Fruit fly (Drosophila melanogaster) Kc167 (cell line): ENCODE measurements around the gene Myb.

Experiments
- Myc ChIP-seq: fragments of >200 bp; optimal IDR thresholded peaks from 2 replicates; lab custom pipeline; 2017; ENCODE audit warnings: missing external identifiers
- Sin3A ChIP-seq: fragments of >200 bp; optimal IDR thresholded peaks from 2 replicates; lab custom pipeline; 2018; ENCODE audit warnings: missing external identifiers
- h ChIP-seq: fragments of >200 bp; optimal IDR thresholded peaks from 3 replicates; lab custom pipeline; 2018; ENCODE audit warnings: missing external identifiers
- insv ChIP-seq: fragments of >200 bp; optimal IDR thresholded peaks from 3 replicates; lab custom pipeline; 2018; ENCODE audit warnings: missing external identifiers
- psq ChIP-seq: fragments of >200 bp; optimal IDR thresholded peaks from 2 replicates; lab custom pipeline; 2017; ENCODE audit warnings: missing external identifiers
- ttk ChIP-seq: sonication (Bioruptor generic); optimal IDR thresholded peaks from 2 replicates; lab custom pipeline; 2017; ENCODE audit warnings: missing external identifiers

Gene Myb

DNA sequence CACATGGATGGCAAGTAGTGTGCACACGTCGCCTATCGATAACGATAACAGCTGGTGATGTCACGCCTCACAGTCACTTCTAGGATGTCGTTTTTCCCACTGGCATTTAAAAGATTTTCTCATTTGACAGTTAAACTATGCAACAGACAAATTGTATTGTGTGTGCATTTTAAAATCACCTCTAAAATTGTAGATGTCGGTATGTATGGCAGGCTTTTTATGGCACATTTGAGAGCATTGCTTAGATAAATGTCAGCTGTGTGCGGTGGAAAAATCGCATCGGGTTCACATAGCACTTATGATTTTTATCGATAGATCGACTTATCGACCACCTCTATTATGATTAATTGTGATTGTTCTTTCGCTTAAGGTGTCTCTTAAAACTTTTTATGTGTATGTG is 13.5 kb downstream of the Myb start, which contains the start of the genes ArgRS and CG8578:
Gene ArgRS (minus strand): TSS at position 7 of the 400 bp plus-strand sequence.
Gene CG8578 (plus strand): TSS at position 338 of the 400 bp plus-strand sequence.
- TF ChIP-seq Myc, result no peak
- no peak for TF ChIP-seq insv (lab: Kevin White, UChicago)
- TF ChIP-seq h (lab: Kevin White, UChicago), result no peak
- no peak for TF ChIP-seq Sin3A (lab: Kevin White, UChicago)
- TF ChIP-seq psq (lab: Kevin White, UChicago), result no peak
- no peak for TF ChIP-seq ttk (lab: Kevin White, UChicago)

- TF ChIP-seq Sin3A (lab: Kevin White, UChicago), result no peak
- TF ChIP-seq ttk (lab: Kevin White, UChicago), result no peak
- no peak for TF ChIP-seq h (lab: Kevin White, UChicago)
- no peak for TF ChIP-seq insv (lab: Kevin White, UChicago)
- no peak for TF ChIP-seq Myc
- TF ChIP-seq psq (lab: Kevin White, UChicago), result no peak
Measured at dm6 chrX:15841346-15841745, 16.3 kb downstream of the Myb start.

- TF ChIP-seq Sin3A (lab: Kevin White, UChicago) (no peak), insv (lab: Kevin White, UChicago) (no peak), psq (lab: Kevin White, UChicago) (no peak), ttk (lab: Kevin White, UChicago) (no peak), Myc (no peak), h (lab: Kevin White, UChicago) (no peak)
Measured at dm6 chrX:15840003-15840402, 17.6 kb downstream of the Myb start.

DNA sequence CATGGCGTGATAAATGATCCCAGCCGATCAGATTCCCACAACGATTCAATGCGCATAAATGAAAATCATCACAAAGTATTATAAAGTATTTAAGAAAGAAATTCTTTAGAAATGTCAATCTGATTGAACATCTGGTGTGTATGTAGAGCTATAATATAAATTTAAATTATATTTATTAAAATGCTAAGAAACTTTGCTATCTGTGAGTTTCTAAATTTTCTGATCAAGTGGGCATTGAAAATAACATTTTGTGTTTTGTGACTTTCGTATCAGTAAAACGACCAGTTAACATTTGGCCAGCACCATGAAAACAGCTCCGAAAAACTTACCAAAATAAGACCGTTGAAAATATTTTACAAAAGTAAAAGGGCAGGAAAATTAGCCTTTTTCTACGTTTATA is 20.1 kb downstream of the Myb start, which contains the start of gene CG8565:
Gene CG8565 (plus strand): TSS at position 301 of the 400 bp plus-strand sequence.
- no peak for TF ChIP-seq Sin3A (lab: Kevin White, UChicago)
- TF ChIP-seq insv (lab: Kevin White, UChicago), result no peak
- no peak for TF ChIP-seq h (lab: Kevin White, UChicago)
- no peak for TF ChIP-seq Myc
- no peak for TF ChIP-seq ttk (lab: Kevin White, UChicago)
- no peak for TF ChIP-seq psq (lab: Kevin White, UChicago)

- TF ChIP-seq Myc, result no peak
- TF ChIP-seq h (lab: Kevin White, UChicago), result no peak
Measured at dm6 chrX:15835393-15835792, 22.2 kb downstream of the Myb start, which contains the start of gene Chc. Chc (minus strand) TSS chrX:15835490.

- TF ChIP-seq Myc (no peak), Sin3A (lab: Kevin White, UChicago) (no peak), ttk (lab: Kevin White, UChicago) (no peak), psq (lab: Kevin White, UChicago) (no peak), insv (lab: Kevin White, UChicago) (no peak), h (lab: Kevin White, UChicago) (no peak)
Measured at dm6 chrX:15834594-15835236, 22.9 kb downstream of the Myb start.

DNA sequence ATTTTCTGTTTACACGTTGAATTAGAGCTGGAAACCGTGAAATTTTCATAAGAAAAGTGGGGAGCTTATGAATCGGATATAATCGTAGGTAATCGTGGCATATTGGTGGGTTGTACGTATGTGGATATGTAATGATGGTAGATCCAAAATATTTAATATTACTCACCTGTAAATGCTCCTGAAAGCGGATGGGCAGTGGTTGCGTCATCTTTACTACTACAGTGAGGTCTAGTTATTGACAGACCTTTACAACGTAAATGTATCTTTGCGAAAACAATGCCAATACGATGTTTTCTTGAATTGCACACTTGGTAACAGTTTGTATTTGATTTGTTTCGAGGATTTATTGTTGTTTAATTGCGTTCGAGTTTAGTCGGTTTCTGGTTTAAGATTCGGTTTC is 23.7 kb downstream of the Myb start:
- TF ChIP-seq ttk (lab: Kevin White, UChicago) (no peak), Myc (no peak), psq (lab: Kevin White, UChicago) (no peak), h (lab: Kevin White, UChicago) (no peak), Sin3A (lab: Kevin White, UChicago) (no peak), insv (lab: Kevin White, UChicago) (no peak)

dm6 chrX:15822363-15822762 is 35.3 kb downstream of the Myb start:
- TF ChIP-seq h (lab: Kevin White, UChicago) (no peak), psq (lab: Kevin White, UChicago) (no peak), Sin3A (lab: Kevin White, UChicago) (no peak), ttk (lab: Kevin White, UChicago) (no peak), Myc (no peak), insv (lab: Kevin White, UChicago) (no peak)

DNA sequence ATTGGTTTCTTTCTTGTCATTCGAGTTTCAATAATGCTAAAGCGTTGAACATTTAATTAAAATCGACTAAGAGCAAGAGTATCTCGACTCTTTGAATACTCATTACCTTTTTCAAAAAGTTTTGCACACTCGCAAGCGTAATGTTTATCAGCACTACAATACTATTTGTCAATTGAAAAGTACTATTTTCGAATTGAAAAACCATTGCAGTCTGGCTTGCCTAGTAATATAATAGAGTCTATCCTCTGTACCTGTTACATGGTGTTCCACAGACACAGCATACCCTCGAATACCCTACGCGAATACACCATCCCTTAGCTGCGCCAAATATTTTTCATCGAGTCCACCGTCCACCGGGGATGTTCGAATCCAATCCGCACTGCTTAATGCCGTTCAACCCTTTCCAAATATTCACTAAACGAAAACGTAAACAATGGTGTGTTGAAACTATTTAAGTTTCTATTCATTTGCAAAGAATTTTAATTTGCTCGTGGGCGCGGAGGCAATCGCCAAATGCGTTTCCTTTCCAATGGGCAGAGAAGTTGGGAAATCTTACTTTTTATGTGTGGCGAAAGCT is 38.9 kb downstream of the Myb start:
- no peak for TF ChIP-seq psq (lab: Kevin White, UChicago)
- no peak for TF ChIP-seq insv (lab: Kevin White, UChicago)
- no peak for TF ChIP-seq Myc
- no peak for TF ChIP-seq h (lab: Kevin White, UChicago)
- no peak for TF ChIP-seq ttk (lab: Kevin White, UChicago)
- TF ChIP-seq Sin3A (lab: Kevin White, UChicago), result no peak

dm6 chrX:15817823-15818222 is 39.8 kb downstream of the Myb start:
- TF ChIP-seq Sin3A (lab: Kevin White, UChicago) (no peak), h (lab: Kevin White, UChicago) (no peak), ttk (lab: Kevin White, UChicago) (no peak), psq (lab: Kevin White, UChicago) (no peak), Myc (no peak), insv (lab: Kevin White, UChicago) (no peak)

DNA sequence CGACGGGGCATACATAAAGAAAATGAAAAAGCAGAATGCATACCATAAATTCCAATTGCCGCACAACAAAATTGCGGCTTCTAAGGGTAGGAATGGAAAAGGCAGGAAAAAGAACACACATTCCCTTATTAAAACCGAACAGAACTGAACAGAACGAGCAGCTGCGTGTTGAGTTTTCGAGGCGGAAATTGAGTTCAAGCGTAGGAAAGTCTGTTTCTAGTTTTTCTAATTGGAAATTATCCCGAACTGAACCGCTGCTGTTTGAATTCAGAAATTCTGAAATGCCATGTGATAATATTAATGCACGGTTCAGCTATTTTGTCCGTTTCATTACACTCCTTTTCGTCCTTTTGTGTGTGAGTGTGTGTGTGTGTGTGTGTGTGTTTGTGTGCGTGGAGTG is 40.7 kb downstream of the Myb start:
- TF ChIP-seq psq (lab: Kevin White, UChicago) (no peak), Myc (no peak), ttk (lab: Kevin White, UChicago) (no peak), insv (lab: Kevin White, UChicago) (no peak), Sin3A (lab: Kevin White, UChicago) (no peak), h (lab: Kevin White, UChicago) (no peak)

dm6 chrX:15816127-15816526 is 41.5 kb downstream of the Myb start:
- TF ChIP-seq ttk (lab: Kevin White, UChicago) (no peak), insv (lab: Kevin White, UChicago) (no peak), psq (lab: Kevin White, UChicago) (no peak), Sin3A (lab: Kevin White, UChicago) (no peak)
